Worm (Caenorhabditis elegans) whole organism, late embryonic: ENCODE data around the gene unc-25.

Source experiments
- F13H6.1 ChIP-seq: sonication (generic microtip); optimal IDR thresholded peaks from 2 replicates; lab custom pipeline; 2016; ENCODE audit warnings: missing genetic modification characterization, missing compliant biosample characterization
- ahr-1 ChIP-seq: sonication (generic microtip); optimal IDR thresholded peaks from 2 replicates; lab custom pipeline; 2016; ENCODE audit warnings: missing genetic modification characterization, missing compliant biosample characterization
- ceh-14 ChIP-seq: sonication (generic microtip); optimal IDR thresholded peaks from 2 replicates; lab custom pipeline; 2016; ENCODE audit warnings: missing genotype, missing genetic modification characterization, missing compliant biosample characterization
- ceh-19 ChIP-seq: fragments of 200-800 bp; sonication (Bioruptor generic); optimal IDR thresholded peaks from 2 replicates; lab custom pipeline; 2018; ENCODE audit warnings: mild to moderate bottlenecking, missing genetic modification characterization, missing compliant biosample characterization
- ceh-2 ChIP-seq: sonication (generic microtip); optimal IDR thresholded peaks from 2 replicates; lab custom pipeline; 2016; ENCODE audit warnings: missing genotype, missing genetic modification characterization, missing compliant biosample characterization
- ceh-22 ChIP-seq: sonication (generic microtip); optimal IDR thresholded peaks from 2 replicates; lab custom pipeline; 2017; ENCODE audit warnings: missing biosample characterization, missing genetic modification characterization
- ceh-24 ChIP-seq: sonication (generic microtip); optimal IDR thresholded peaks from 2 replicates; lab custom pipeline; 2016; ENCODE audit warnings: mild to moderate bottlenecking, missing genetic modification characterization, missing compliant biosample characterization
- ceh-30 ChIP-seq: fragments of 150-350 bp; optimal IDR thresholded peaks from 2 replicates; lab custom pipeline; 2014; ENCODE audit warnings: missing biosample characterization, missing genetic modification characterization
- ceh-34 ChIP-seq: sonication (generic microtip); optimal IDR thresholded peaks from 2 replicates; lab custom pipeline; 2016; ENCODE audit warnings: mild to moderate bottlenecking, missing genetic modification characterization, missing compliant biosample characterization
- ceh-45 ChIP-seq: fragments of 200-800 bp; sonication (Bioruptor generic); IDR thresholded peaks from 2 replicates; pipeline ENCODE4 v1.3.6; 2022; ENCODE audit warnings: missing genetic modification reagents, missing genetic modification characterization, missing compliant biosample characterization
- ceh-6 ChIP-seq: fragments of 200-800 bp; sonication (Bioruptor generic); optimal IDR thresholded peaks from 2 replicates; lab custom pipeline; 2018; ENCODE audit warnings: mild to moderate bottlenecking, missing genetic modification characterization, missing compliant biosample characterization
- che-1 ChIP-seq: sonication (generic microtip); optimal IDR thresholded peaks from 2 replicates; lab custom pipeline; 2016; ENCODE audit warnings: mild to moderate bottlenecking, missing genetic modification characterization, missing compliant biosample characterization
- dve-1 ChIP-seq: sonication (generic microtip); optimal IDR thresholded peaks from 2 replicates; lab custom pipeline; 2017; ENCODE audit warnings: antibody characterized with exemption, mild to moderate bottlenecking, missing genetic modification characterization, missing compliant biosample characterization
- elt-2 ChIP-seq: sonication (generic microtip); optimal IDR thresholded peaks from 2 replicates; lab custom pipeline; 2016; ENCODE audit warnings: missing genetic modification reagents, missing genetic modification characterization, missing compliant biosample characterization
- elt-4 ChIP-seq: sonication (generic microtip); optimal IDR thresholded peaks from 2 replicates; lab custom pipeline; 2016; ENCODE audit warnings: missing genetic modification characterization, missing compliant biosample characterization
- ets-4 ChIP-seq: sonication (generic microtip); optimal IDR thresholded peaks from 2 replicates; lab custom pipeline; 2016; ENCODE audit warnings: missing genetic modification characterization, missing compliant biosample characterization
- fkh-10 ChIP-seq: fragments of 150-350 bp; optimal IDR thresholded peaks from 2 replicates; lab custom pipeline; 2014; ENCODE audit warnings: missing biosample characterization, missing genetic modification reagents, missing genetic modification characterization
- hlh-13 ChIP-seq: fragments of 200-800 bp; sonication (Bioruptor generic); optimal IDR thresholded peaks from 2 replicates; lab custom pipeline; 2018; ENCODE audit warnings: mild to moderate bottlenecking, missing genetic modification characterization, missing compliant biosample characterization
- hlh-8 ChIP-seq: sonication (generic microtip); optimal IDR thresholded peaks from 2 replicates; lab custom pipeline; 2016; ENCODE audit warnings: missing genotype, missing genetic modification characterization, missing compliant biosample characterization
- lim-6 ChIP-seq: sonication (generic microtip); optimal IDR thresholded peaks from 2 replicates; lab custom pipeline; 2016; ENCODE audit warnings: missing genetic modification characterization, missing compliant biosample characterization
- lin-11 ChIP-seq: fragments of 200-800 bp; sonication (Bioruptor generic); optimal IDR thresholded peaks from 2 replicates; lab custom pipeline; 2018; ENCODE audit warnings: mild to moderate bottlenecking, missing genetic modification characterization, missing compliant biosample characterization
- mec-3 ChIP-seq: sonication (generic microtip); optimal IDR thresholded peaks from 2 replicates; lab custom pipeline; 2016; ENCODE audit warnings: borderline replicate concordance, missing genetic modification characterization, missing compliant biosample characterization
- nfya-1 ChIP-seq: sonication (generic microtip); optimal IDR thresholded peaks from 2 replicates; lab custom pipeline; 2017; ENCODE audit warnings: missing genetic modification characterization, mild to moderate bottlenecking, missing compliant biosample characterization, antibody characterized with exemption, moderate library complexity
- nhr-11 ChIP-seq: fragments of 150-350 bp; optimal IDR thresholded peaks from 2 replicates; lab custom pipeline; 2014; ENCODE audit warnings: missing biosample characterization, missing genetic modification characterization
- nhr-232 ChIP-seq: sonication (generic microtip); optimal IDR thresholded peaks from 2 replicates; lab custom pipeline; 2016; ENCODE audit warnings: missing genetic modification characterization, missing compliant biosample characterization
- pag-3 ChIP-seq: sonication (generic microtip); optimal IDR thresholded peaks from 2 replicates; lab custom pipeline; 2016; ENCODE audit warnings: missing compliant biosample characterization, missing genetic modification characterization, borderline replicate concordance
- pax-1 ChIP-seq: fragments of 150-350 bp; optimal IDR thresholded peaks from 2 replicates; lab custom pipeline; 2014; ENCODE audit warnings: missing biosample characterization, missing genetic modification characterization
- pha-2 ChIP-seq: sonication (generic microtip); optimal IDR thresholded peaks from 2 replicates; lab custom pipeline; 2017; ENCODE audit warnings: mild to moderate bottlenecking, missing genetic modification characterization, missing compliant biosample characterization
- pqm-1 ChIP-seq: sonication (generic microtip); optimal IDR thresholded peaks from 2 replicates; lab custom pipeline; 2016; ENCODE audit warnings: missing genetic modification characterization, missing compliant biosample characterization
- pros-1 ChIP-seq: fragments of 150-350 bp; optimal IDR thresholded peaks from 2 replicates; lab custom pipeline; 2014; ENCODE audit warnings: missing biosample characterization, missing genetic modification reagents, missing genetic modification characterization
- ref-2 ChIP-seq: sonication (generic microtip); optimal IDR thresholded peaks from 2 replicates; lab custom pipeline; 2016; ENCODE audit warnings: missing genetic modification characterization, missing compliant biosample characterization
- tbx-2 ChIP-seq: sonication (generic microtip); optimal IDR thresholded peaks from 2 replicates; lab custom pipeline; 2016; ENCODE audit warnings: missing genetic modification characterization, missing compliant biosample characterization
- ttx-3 ChIP-seq: sonication (generic microtip); optimal IDR thresholded peaks from 2 replicates; lab custom pipeline; 2016; ENCODE audit warnings: missing genetic modification reagents, missing genetic modification characterization, missing compliant biosample characterization
- unc-3 ChIP-seq, 2 experiments: fragments of 200-800 bp in 1 of 2; sonication (Bioruptor generic) in 1 of 2; sonication (generic microtip) in 1 of 2; conservative IDR thresholded peaks in 1 of 2; optimal IDR thresholded peaks in 1 of 2; 2 replicates each; pipeline versions ENCODE4 v1.3.6 to Lab custom; 2016 to 2022; ENCODE audit warnings: missing compliant biosample characterization in 2 of 2, missing genetic modification characterization in 2 of 2, missing genetic modification reagents in 1 of 2
- unc-42 ChIP-seq: sonication (generic microtip); optimal IDR thresholded peaks from 2 replicates; lab custom pipeline; 2016; ENCODE audit warnings: missing genotype, missing genetic modification characterization, missing compliant biosample characterization
- unc-55 ChIP-seq: sonication (generic microtip); optimal IDR thresholded peaks from 2 replicates; lab custom pipeline; 2017; ENCODE audit warnings: missing biosample characterization, missing genetic modification reagents, missing genetic modification characterization
- unc-86 ChIP-seq: sonication (generic microtip); optimal IDR thresholded peaks from 2 replicates; lab custom pipeline; 2016; ENCODE audit warnings: missing genetic modification characterization, missing compliant biosample characterization

unc-25 gene

ce11 chrIII:12919882-12920281, 22.6 kb upstream of the unc-25 start (continued):
- TF ChIP-seq ceh-2 (peak; percentile 53), ref-2 (tag; lab: Kevin White, UChicago) (no peak), ceh-19 (GFP tag; lab: Kevin White, UChicago) (peak; percentile 54), hlh-13 (GFP tag; lab: Kevin White, UChicago) (no peak)

DNA sequence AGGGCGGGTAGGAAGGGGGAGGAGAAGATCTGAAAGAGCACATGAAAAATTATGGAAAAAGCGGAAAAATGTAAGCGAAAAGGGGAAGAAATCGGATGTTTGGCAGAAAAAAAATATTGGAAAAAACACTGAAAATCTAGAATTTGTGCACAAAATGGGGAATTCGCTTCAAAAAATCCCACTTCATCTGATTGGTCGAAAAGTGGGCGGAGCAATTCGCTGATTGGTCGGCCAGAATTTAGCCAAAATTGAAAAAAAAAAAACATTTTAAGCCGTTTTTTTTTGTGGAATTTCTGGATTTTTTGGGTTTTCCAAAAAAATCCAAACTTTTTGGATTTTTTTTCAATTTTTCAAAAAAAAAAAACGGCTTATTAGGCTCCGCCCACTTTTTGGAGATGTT, 21.6 kb upstream of the unc-25 start:
- TF ChIP-seq dve-1 (tag; lab: Kevin White, UChicago) = no peak
- TF ChIP-seq nfya-1 (tag; lab: Kevin White, UChicago) = peak; percentile 85

DNA sequence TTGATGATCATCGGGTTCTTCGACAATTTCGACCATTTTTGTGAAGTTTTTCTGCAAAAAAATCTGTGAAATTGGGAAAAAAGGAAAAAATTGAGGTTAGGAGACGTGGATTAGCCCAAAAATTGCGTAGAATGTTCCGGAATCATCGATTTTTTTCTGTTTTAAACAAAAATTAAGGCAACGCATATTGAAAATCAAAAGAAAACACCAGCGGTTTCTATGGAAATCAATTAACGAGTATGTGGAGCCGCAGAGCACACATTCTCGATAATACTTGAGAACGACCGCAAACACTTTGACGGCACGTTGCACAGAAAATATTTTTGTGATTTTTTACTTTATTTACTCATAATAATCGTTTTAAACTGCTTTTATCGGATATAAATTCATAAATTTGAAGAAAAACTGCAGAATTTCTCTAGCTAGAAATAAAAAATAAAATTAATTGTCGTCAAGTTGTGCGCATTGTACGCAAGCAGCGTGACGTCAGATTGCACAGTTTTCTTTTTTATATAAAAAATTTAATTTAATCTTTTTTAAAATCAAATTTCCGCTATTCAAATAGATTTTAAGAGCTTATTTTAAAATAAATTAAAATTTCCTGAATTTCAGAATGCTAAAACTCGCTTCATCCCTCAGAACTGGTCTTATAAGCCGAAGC, 16.4 kb upstream of the unc-25 start, which contains the start of the genes npp-25 and mrps-10:
Gene npp-25 (minus strand): TSS at position 51 of the 661 bp plus-strand sequence.
Gene mrps-10 (plus strand): TSS at position 611 of the 661 bp plus-strand sequence.
- no peak for TF ChIP-seq ceh-24
- TF ChIP-seq lin-11 (tag; lab: Kevin White, UChicago) = no peak
- no peak for TF ChIP-seq tbx-2 (tag; lab: Kevin White, UChicago)
- no peak for TF ChIP-seq elt-4 (tag; lab: Kevin White, UChicago)
- TF ChIP-seq elt-2 (tag; lab: Kevin White, UChicago) = peak; percentile 8
- no peak for TF ChIP-seq unc-86 (tag; lab: Kevin White, UChicago)
- no peak for TF ChIP-seq ceh-19 (GFP tag; lab: Kevin White, UChicago)
- TF ChIP-seq pax-1 (tag; lab: Kevin White, UChicago) = peak; percentile 6
- no peak for TF ChIP-seq pha-2 (tag; lab: Kevin White, UChicago)
- no peak for TF ChIP-seq F13H6.1 (tag; lab: Kevin White, UChicago)
- no peak for TF ChIP-seq fkh-10 (GFP tag; lab: Kevin White, UChicago)
- TF ChIP-seq ceh-22 (tag; lab: Kevin White, UChicago) = no peak
- TF ChIP-seq unc-42 = peak; percentile 61
- TF ChIP-seq dve-1 (tag; lab: Kevin White, UChicago) = no peak
- TF ChIP-seq ceh-34 = no peak
- TF ChIP-seq ceh-14 = no peak
- TF ChIP-seq ceh-6 (GFP tag; lab: Kevin White, UChicago) = no peak
- no peak for TF ChIP-seq che-1 (tag; lab: Kevin White, UChicago)
- no peak for TF ChIP-seq pag-3
- TF ChIP-seq ceh-30 (tag; lab: Kevin White, UChicago) = no peak

- TF ChIP-seq ets-4 (tag; lab: Kevin White, UChicago) (no peak), nhr-11 (tag; lab: Kevin White, UChicago) (no peak), elt-4 (tag; lab: Kevin White, UChicago) (no peak), unc-55 (no peak), lim-6 (tag; lab: Kevin White, UChicago) (no peak), mec-3 (tag; lab: Kevin White, UChicago) (no peak), pros-1 (no peak), hlh-8 (tag; lab: Kevin White, UChicago) (no peak), unc-3 (GFP tag; conservative IDR thresholded peaks at IDR 0.05; lab: Robert Waterston, UW) (no peak), unc-3 (tag; optimal IDR thresholded peaks at IDR 0.05; lab: Kevin White, UChicago) (no peak), ceh-6 (GFP tag; lab: Kevin White, UChicago) (no peak), ttx-3 (tag; lab: Kevin White, UChicago) (no peak), ceh-45 (no peak), pqm-1 (no peak), nhr-232 (tag; lab: Kevin White, UChicago) (no peak), hlh-13 (GFP tag; lab: Kevin White, UChicago) (no peak), ahr-1 (tag; lab: Kevin White, UChicago) (no peak), che-1 (tag; lab: Kevin White, UChicago) (no peak)
Observed at ce11 chrIII:12929573-12929972, 12.9 kb upstream of the unc-25 start, which contains the start of gene Y37D8A.19. TSS of gene Y37D8A.19 (plus strand) at chrIII:12929873.
